Fruit fly (Drosophila melanogaster): ENCODE measurements around the gene CG6749.

The CG6749 gene

DNA sequence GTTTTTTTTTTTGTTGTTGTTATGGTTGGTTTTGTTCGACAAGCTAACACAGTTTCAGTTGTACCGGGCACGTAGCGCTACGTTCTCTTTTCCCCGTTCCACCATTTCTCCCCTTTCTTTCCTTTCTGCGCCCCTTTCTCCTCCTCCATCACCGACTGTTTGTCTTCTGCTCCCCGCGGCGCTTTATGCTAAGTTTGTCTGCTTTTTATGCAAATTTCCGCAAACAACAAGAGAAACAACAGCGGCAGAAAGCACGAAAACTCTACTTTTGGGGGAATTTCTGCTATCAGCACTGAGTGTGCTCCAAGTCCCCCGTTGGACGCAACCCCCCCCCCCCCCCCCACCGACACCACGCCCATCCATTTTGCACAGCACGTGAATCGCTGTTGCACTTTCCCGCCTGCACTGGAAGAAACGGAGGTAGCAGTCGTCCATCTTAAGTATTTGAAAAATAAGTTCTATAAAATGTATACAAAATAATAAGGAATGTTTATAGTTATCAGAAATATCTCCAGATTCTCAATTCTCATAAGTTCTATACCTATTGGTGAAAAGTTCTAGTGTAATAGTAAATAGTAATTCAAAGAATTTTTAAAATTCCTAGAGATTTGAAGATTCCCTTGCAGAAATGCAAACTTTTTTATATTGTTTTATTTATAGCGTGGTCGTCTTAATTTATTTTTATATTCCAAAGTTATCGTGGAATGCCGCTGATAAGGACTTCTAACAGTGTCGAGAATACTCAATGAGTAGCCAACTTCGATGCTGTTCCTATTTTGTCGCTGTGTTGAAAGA, 31.5 kb upstream of the CG6749 start (continued):
- TF ChIP-seq Eip75B (GFP tag; optimal IDR thresholded peaks at IDR 0.05), result no peak
- peak; percentile 78 for TF ChIP-seq CG32006 (GFP tag; optimal IDR thresholded peaks at IDR 0.05)
- peak; percentile 15 for TF ChIP-seq CG11762 (GFP tag; optimal IDR thresholded peaks at IDR 0.05; ENCODE audit: insufficient read depth)
- TF ChIP-seq CG3032 (tag; optimal IDR thresholded peaks at IDR 0.05), result peak; percentile 37
- peak; percentile 56 for TF ChIP-seq CG6276 (GFP tag; optimal IDR thresholded peaks at IDR 0.05)
- no peak for TF ChIP-seq fd85E (GFP tag; optimal IDR thresholded peaks at IDR 0.05)
- TF ChIP-seq CG6854 (GFP tag; optimal IDR thresholded peaks at IDR 0.05), result no peak
- no peak for TF ChIP-seq Ets21C (GFP tag; optimal IDR thresholded peaks at IDR 0.05)
- TF ChIP-seq CG8632 (GFP tag; optimal IDR thresholded peaks at IDR 0.05), result peak; percentile 12
- peak; percentile 57 for TF ChIP-seq CG3919 (GFP tag; optimal IDR thresholded peaks at IDR 0.05)
- TF ChIP-seq CG6792 (GFP tag; optimal IDR thresholded peaks at IDR 0.05), result no peak
- TF ChIP-seq Smox (GFP tag; optimal IDR thresholded peaks at IDR 0.05), result peak; percentile 18
- TF ChIP-seq CG6163 (GFP tag; IDR thresholded peaks at IDR 0.05), result no peak; the same call in 2 of the 3 replicates
- TF ChIP-seq CG6808 (GFP tag; optimal IDR thresholded peaks at IDR 0.05), result peak; percentile 9
- peak; percentile 59 for TF ChIP-seq CG15336 (GFP tag; IDR thresholded peaks at IDR 0.05)
- TF ChIP-seq Eip93F (GFP tag; optimal IDR thresholded peaks at IDR 0.05), result no peak
- peak; percentile 72 for TF ChIP-seq Eip78C (GFP tag)

DNA sequence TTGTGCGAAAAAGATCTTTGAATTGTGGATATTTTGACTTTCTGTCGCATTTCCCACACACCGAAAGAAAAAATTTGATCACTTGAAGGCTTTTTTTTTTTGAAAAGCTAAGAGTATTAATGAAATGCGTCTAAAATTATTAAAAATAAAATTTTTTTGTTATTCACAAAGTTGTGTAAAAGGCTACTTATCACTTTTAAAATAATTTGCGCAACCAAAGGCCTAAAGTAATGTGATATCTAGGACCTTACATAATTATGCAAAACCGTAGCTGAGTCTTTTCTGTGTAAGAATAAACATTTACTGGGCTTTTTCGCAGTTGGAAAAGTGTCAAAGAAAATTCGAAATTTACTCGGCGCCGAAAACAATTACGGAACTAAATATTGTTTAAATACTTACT, 30.7 kb upstream of the CG6749 start:
- peak; percentile 42 for TF ChIP-seq Hr4 (GFP tag; optimal IDR thresholded peaks at IDR 0.05)
- peak; percentile 38 for TF ChIP-seq Met (GFP tag; optimal IDR thresholded peaks at IDR 0.05)
- TF ChIP-seq acj6 (GFP tag; optimal IDR thresholded peaks at IDR 0.05), result peak; percentile 32
- peak; percentile 57 for TF ChIP-seq svp (GFP tag)
- TF ChIP-seq Eip78C (GFP tag), result peak; percentile 75
- no peak for TF ChIP-seq dac (GFP tag; optimal IDR thresholded peaks at IDR 0.05)
- TF ChIP-seq pdm3 (GFP tag; optimal IDR thresholded peaks at IDR 0.05), result peak; percentile 29
- TF ChIP-seq CG10669 (GFP tag; optimal IDR thresholded peaks at IDR 0.05), result no peak
- peak in 1 of 2 experiments; percentile 27 for TF ChIP-seq salr (GFP tag; optimal IDR thresholded peaks at IDR 0.05)
- no peak for TF ChIP-seq CG6792 (GFP tag; optimal IDR thresholded peaks at IDR 0.05)
- TF ChIP-seq OdsH (GFP tag; optimal IDR thresholded peaks at IDR 0.05), result peak; percentile 17
- TF ChIP-seq Hr39 (GFP tag; optimal IDR thresholded peaks at IDR 0.05), result no peak
- TF ChIP-seq CG3919 (GFP tag; optimal IDR thresholded peaks at IDR 0.05), result peak; percentile 12
- TF ChIP-seq CG4318 (GFP tag; optimal IDR thresholded peaks at IDR 0.05), result peak; percentile 3
- TF ChIP-seq CG1621 (tag; optimal IDR thresholded peaks at IDR 0.05), result no peak
- TF ChIP-seq CG31627 (GFP tag; optimal IDR thresholded peaks at IDR 0.05), result peak; percentile 9
- no peak for TF ChIP-seq CG11294 (GFP tag; IDR thresholded peaks at IDR 0.05)
- peak; percentile 2 for TF ChIP-seq Smox (GFP tag; optimal IDR thresholded peaks at IDR 0.05)
- TF ChIP-seq esn (GFP tag; optimal IDR thresholded peaks at IDR 0.05), result peak; percentile 29
- no peak for TF ChIP-seq CG34406 (GFP tag; optimal IDR thresholded peaks at IDR 0.05)
- TF ChIP-seq CG8632 (GFP tag; optimal IDR thresholded peaks at IDR 0.05), result no peak
- no peak for TF ChIP-seq vri (GFP tag; optimal IDR thresholded peaks at IDR 0.05)
- TF ChIP-seq Ets21C (GFP tag; optimal IDR thresholded peaks at IDR 0.05), result peak; percentile 14
- peak; percentile 21 for TF ChIP-seq achi (GFP tag; optimal IDR thresholded peaks at IDR 0.05)
- TF ChIP-seq lz (GFP tag; optimal IDR thresholded peaks at IDR 0.05), result peak; percentile 18
- TF ChIP-seq topi (GFP tag; optimal IDR thresholded peaks at IDR 0.05), result peak; percentile 13
- TF ChIP-seq fd59A (GFP tag; optimal IDR thresholded peaks at IDR 0.05), result no peak
- TF ChIP-seq spab (GFP tag; optimal IDR thresholded peaks at IDR 0.05), result no peak
- no peak for TF ChIP-seq Sox15 (GFP tag; optimal IDR thresholded peaks at IDR 0.05)
- peak; percentile 28 for TF ChIP-seq CG10631 (GFP tag; optimal IDR thresholded peaks at IDR 0.05)
- no peak for TF ChIP-seq fd85E (GFP tag; optimal IDR thresholded peaks at IDR 0.05)
- TF ChIP-seq CG6163 (GFP tag; IDR thresholded peaks at IDR 0.05), result no peak
- peak; percentile 43 for TF ChIP-seq CG32006 (GFP tag; optimal IDR thresholded peaks at IDR 0.05)
